Fruit fly (Drosophila melanogaster): ENCODE data around the gene CG15473.
A peak's percentile ranks its signal among the peaks of the same experiment; 100 is the strongest.

CG15473 gene

dm6 chrX:4614325-4614724 is 40.0 kb downstream of the CG15473 start:
- TF ChIP-seq Eip75B (GFP tag; optimal IDR thresholded peaks at IDR 0.05) (no peak), Met (GFP tag; optimal IDR thresholded peaks at IDR 0.05) (no peak), CG3032 (tag; optimal IDR thresholded peaks at IDR 0.05) (no peak), spab (GFP tag; optimal IDR thresholded peaks at IDR 0.05) (no peak), Sox14 (GFP tag; optimal IDR thresholded peaks at IDR 0.05) (no peak), CG16779 (tag; optimal IDR thresholded peaks at IDR 0.05) (no peak), Eip78C (GFP tag) (peak; percentile 72), CG8119 (GFP tag; IDR thresholded peaks at IDR 0.05) (0 out of 3 replicates have a peak, but pooled peaks have one; percentile 23), CG4318 (GFP tag; optimal IDR thresholded peaks at IDR 0.05) (no peak), CG6276 (GFP tag; optimal IDR thresholded peaks at IDR 0.05) (no peak), CG9139 (GFP tag; optimal IDR thresholded peaks at IDR 0.05) (no peak), CG6163 (GFP tag; IDR thresholded peaks at IDR 0.05) (0 out of 3 replicates have a peak, but pooled peaks have one; percentile 23), achi (GFP tag; optimal IDR thresholded peaks at IDR 0.05) (peak; percentile 15), CG8319 (GFP tag; optimal IDR thresholded peaks at IDR 0.05) (no peak), fkh (GFP tag; optimal IDR thresholded peaks at IDR 0.05) (peak; percentile 51), eg (GFP tag; IDR thresholded peaks at IDR 0.05) (peak; percentile 45; the same call in 2 of the 3 replicates), CG10669 (GFP tag; optimal IDR thresholded peaks at IDR 0.05) (no peak), Sox15 (GFP tag; optimal IDR thresholded peaks at IDR 0.05) (no peak), CG32006 (GFP tag; optimal IDR thresholded peaks at IDR 0.05) (peak; percentile 9), dac (GFP tag; optimal IDR thresholded peaks at IDR 0.05) (no peak), svp (GFP tag) (peak; percentile 57)

dm6 chrX:4613613-4614012 is 40.7 kb downstream of the CG15473 start:
- TF ChIP-seq CG8319 (GFP tag; optimal IDR thresholded peaks at IDR 0.05) (no peak), CG4318 (GFP tag; optimal IDR thresholded peaks at IDR 0.05) (no peak), vri (GFP tag; optimal IDR thresholded peaks at IDR 0.05) (no peak), dsx (GFP tag; optimal IDR thresholded peaks at IDR 0.05; ENCODE audit: poor library complexity, severe bottlenecking) (no peak), CG11762 (GFP tag; optimal IDR thresholded peaks at IDR 0.05; ENCODE audit: insufficient read depth) (no peak), Eip78C (GFP tag) (no peak), CG8119 (GFP tag; IDR thresholded peaks at IDR 0.05) (no peak), CG6792 (GFP tag; optimal IDR thresholded peaks at IDR 0.05) (no peak), OdsH (GFP tag; optimal IDR thresholded peaks at IDR 0.05) (no peak), CG7368 (GFP tag; optimal IDR thresholded peaks at IDR 0.05) (no peak), Smox (GFP tag; optimal IDR thresholded peaks at IDR 0.05) (no peak), Lpt (GFP tag; optimal IDR thresholded peaks at IDR 0.05) (no peak), Gug (GFP tag; IDR thresholded peaks at IDR 0.05) (no peak), Hr38 (GFP tag; optimal IDR thresholded peaks at IDR 0.05) (no peak), CG31627 (GFP tag; optimal IDR thresholded peaks at IDR 0.05) (no peak)

- no peak for TF ChIP-seq pdm3 (GFP tag; optimal IDR thresholded peaks at IDR 0.05)
- TF ChIP-seq Eip78C (GFP tag) = peak; percentile 26
- TF ChIP-seq Blimp-1 (GFP tag; optimal IDR thresholded peaks at IDR 0.05) = no peak
- TF ChIP-seq vri (GFP tag; optimal IDR thresholded peaks at IDR 0.05) = peak; percentile 35
- TF ChIP-seq Ets21C (GFP tag; optimal IDR thresholded peaks at IDR 0.05) = no peak
Observed at dm6 chrX:4612454-4612853, 41.8 kb downstream of the CG15473 start.

- peak; percentile 43 for TF ChIP-seq Sox102F (GFP tag; optimal IDR thresholded peaks at IDR 0.05)
- TF ChIP-seq fkh (GFP tag; optimal IDR thresholded peaks at IDR 0.05) = peak; percentile 33
- no peak for TF ChIP-seq CG6808 (GFP tag; optimal IDR thresholded peaks at IDR 0.05)
- peak; percentile 16 for TF ChIP-seq CG10631 (GFP tag; optimal IDR thresholded peaks at IDR 0.05)
- peak; percentile 72 for TF ChIP-seq vri (GFP tag; optimal IDR thresholded peaks at IDR 0.05)
- peak; percentile 42 for TF ChIP-seq Smox (GFP tag; optimal IDR thresholded peaks at IDR 0.05)
- TF ChIP-seq Met (GFP tag; optimal IDR thresholded peaks at IDR 0.05) = peak; percentile 41
- TF ChIP-seq Lpt (GFP tag; optimal IDR thresholded peaks at IDR 0.05) = no peak
Observed at dm6 chrX:4610481-4610880, 43.8 kb downstream of the CG15473 start.
